Fruit fly (Drosophila melanogaster) whole organism, embryonic: ENCODE measurements around the gene CG7408.
A peak's percentile ranks its signal among the peaks of the same experiment; 100 is the strongest.

Experiments
- CG10321 ChIP-seq: fragments of 200-800 bp; sonication (Bioruptor generic); IDR thresholded peaks from 2 replicates; pipeline ENCODE4 v1.3.6; 2022; ENCODE audit warnings: missing biosample characterization, missing genetic modification characterization
- CG12155 ChIP-seq: fragments of 200-800 bp; sonication (Bioruptor generic); optimal IDR thresholded peaks from 3 replicates; lab custom pipeline; 2016; ENCODE audit warnings: missing biosample characterization, missing genetic modification characterization
- CG12769 ChIP-seq: fragments of 200-800 bp; sonication (Bioruptor generic); optimal IDR thresholded peaks from 2 replicates; lab custom pipeline; 2019; ENCODE audit warnings: missing biosample characterization, mild to moderate bottlenecking, missing genetic modification characterization, moderate library complexity
- CG2202 ChIP-seq: fragments of 200-800 bp; sonication (Bioruptor generic); optimal IDR thresholded peaks from 2 replicates; lab custom pipeline; 2018; ENCODE audit warnings: missing biosample characterization, mild to moderate bottlenecking, missing genetic modification characterization
- CG3838 ChIP-seq: fragments of 200-800 bp; sonication (Bioruptor generic); optimal IDR thresholded peaks from 3 replicates; lab custom pipeline; 2016; ENCODE audit warnings: missing biosample characterization, missing genetic modification characterization
- CG42726 ChIP-seq: fragments of 200-800 bp; sonication (Bioruptor generic); IDR thresholded peaks from 2 replicates; pipeline ENCODE4 v1.3.6; 2022; ENCODE audit warnings: missing biosample characterization, missing genetic modification characterization; ENCODE audit not compliant: partially characterized antibody
- CG4360 ChIP-seq: fragments of 200-800 bp; sonication (Bioruptor generic); IDR thresholded peaks from 2 replicates; pipeline ENCODE4 v1.3.6; 2022; ENCODE audit warnings: missing biosample characterization, missing genetic modification characterization
- CG7963 ChIP-seq: fragments of 200-800 bp; sonication (Bioruptor generic); IDR thresholded peaks from 3 replicates; pipeline ENCODE4 v1.3.6; 2022; ENCODE audit warnings: missing biosample characterization, missing genetic modification characterization; ENCODE audit not compliant: partially characterized antibody
- CG8388 ChIP-seq: fragments of 200-800 bp; sonication (Bioruptor generic); optimal IDR thresholded peaks from 2 replicates; lab custom pipeline; 2019; ENCODE audit warnings: missing biosample characterization, mild to moderate bottlenecking, missing genetic modification characterization, moderate library complexity
- Deaf1 ChIP-seq: fragments of 200-800 bp; optimal IDR thresholded peaks from 3 replicates; lab custom pipeline; 2019; ENCODE audit warnings: missing biosample characterization, mild to moderate bottlenecking, missing genetic modification characterization, moderate library complexity
- Eip74EF ChIP-seq, 2 experiments: fragments of 200-800 bp in 1 of 2; fragments of >200 bp in 1 of 2; sonication (Bioruptor generic) in 1 of 2; optimal IDR thresholded peaks; 2 replicates each; lab custom pipeline; 2017 to 2019; ENCODE audit warnings: missing biosample characterization in 2 of 2, missing genetic modification characterization in 2 of 2, mild to moderate bottlenecking in 1 of 2, moderate library complexity in 1 of 2
- Kr ChIP-seq: fragments of 200-800 bp; sonication (Bioruptor generic); optimal IDR thresholded peaks from 2 replicates; lab custom pipeline; 2017; ENCODE audit warnings: missing biosample characterization, mild to moderate bottlenecking, missing genetic modification characterization
- Med ChIP-seq: fragments of 200-800 bp; sonication (Bioruptor generic); peaks from one replicate; lab custom pipeline; 2016; ENCODE audit warnings: missing biosample characterization, missing genetic modification characterization, mild to moderate bottlenecking, inconsistent platforms, moderate library complexity
- NfI ChIP-seq: fragments of 200-800 bp; sonication (Bioruptor generic); optimal IDR thresholded peaks from 3 replicates; lab custom pipeline; 2018; ENCODE audit warnings: missing biosample characterization, mild to moderate bottlenecking, missing genetic modification characterization, moderate library complexity
- Pdp1 ChIP-seq, 2 experiments: fragments of 200-800 bp; sonication (Bioruptor generic); optimal IDR thresholded peaks; 3 replicates each; lab custom pipeline; 2016; ENCODE audit warnings: missing biosample characterization in 2 of 2, missing genetic modification characterization in 2 of 2, mild to moderate bottlenecking in 1 of 2, moderate library complexity in 1 of 2
- Xrp1 ChIP-seq: fragments of 200-800 bp; sonication (Bioruptor generic); IDR thresholded peaks from 2 replicates; pipeline ENCODE4 v1.3.6; 2022; ENCODE audit warnings: missing biosample characterization, missing genetic modification characterization
- ara ChIP-seq: fragments of 200-800 bp; sonication (Bioruptor generic); IDR thresholded peaks from 2 replicates; pipeline ENCODE4 v1.3.6; 2022; ENCODE audit warnings: missing biosample characterization, missing genetic modification characterization
- ase ChIP-seq: fragments of 200-800 bp; sonication (Bioruptor generic); IDR thresholded peaks from 3 replicates; pipeline ENCODE4 v1.3.6; 2022; ENCODE audit warnings: missing biosample characterization, missing genetic modification characterization
- ato ChIP-seq: fragments of 200-800 bp; sonication (Bioruptor generic); IDR thresholded peaks from 2 replicates; pipeline ENCODE4 v1.3.6; 2022; ENCODE audit warnings: missing biosample characterization, missing genetic modification characterization; ENCODE audit not compliant: partially characterized antibody
- br ChIP-seq: fragments of >200 bp; optimal IDR thresholded peaks from 2 replicates; lab custom pipeline; 2017
- chif ChIP-seq, 2 experiments: fragments of 200-800 bp; sonication (Bioruptor generic); optimal IDR thresholded peaks; 3 replicates each; lab custom pipeline; 2016; ENCODE audit warnings: missing biosample characterization in 2 of 2, missing genetic modification characterization in 2 of 2
- chinmo ChIP-seq: fragments of 200-800 bp; sonication (Bioruptor generic); IDR thresholded peaks from 4 replicates; pipeline ENCODE4 v1.3.6; 2022; ENCODE audit warnings: missing biosample characterization, missing genetic modification characterization; ENCODE audit not compliant: partially characterized antibody
- chm ChIP-seq: fragments of 200-800 bp; sonication (Bioruptor generic); IDR thresholded peaks from 2 replicates; pipeline ENCODE4 v1.3.6; 2022; ENCODE audit warnings: missing biosample characterization, missing genetic modification characterization
- ftz-f1 ChIP-seq: fragments of 200-800 bp; sonication (Bioruptor generic); optimal IDR thresholded peaks from 2 replicates; lab custom pipeline; 2016; ENCODE audit warnings: missing biosample characterization, missing genetic modification characterization
- grn ChIP-seq: fragments of 200-800 bp; sonication (Bioruptor generic); optimal IDR thresholded peaks from 3 replicates; lab custom pipeline; 2017; ENCODE audit warnings: missing biosample characterization, missing genetic modification characterization
- gro ChIP-seq: fragments of 200-800 bp; sonication (Bioruptor generic); optimal IDR thresholded peaks from 2 replicates; lab custom pipeline; 2016; ENCODE audit warnings: missing biosample characterization, missing genetic modification characterization
- lab ChIP-seq: fragments of 200-800 bp; sonication (Bioruptor generic); optimal IDR thresholded peaks from 3 replicates; lab custom pipeline; 2017; ENCODE audit warnings: missing biosample characterization, missing genetic modification characterization, mild to moderate bottlenecking, moderate library complexity, missing genetic modification reagents
- lbe ChIP-seq: fragments of 200-800 bp; sonication (Bioruptor generic); optimal IDR thresholded peaks from 2 replicates; lab custom pipeline; 2016; ENCODE audit warnings: missing biosample characterization, mild to moderate bottlenecking, missing genetic modification characterization
- lov ChIP-seq, 2 experiments: fragments of 200-800 bp in 1 of 2; fragments of >200 bp in 1 of 2; sonication (Bioruptor generic) in 1 of 2; IDR thresholded peaks in 1 of 2; optimal IDR thresholded peaks in 1 of 2; 2 replicates in 1 of 2; 3 replicates in 1 of 2; pipeline versions ENCODE4 v1.3.6 to Lab custom; 2017 to 2022; ENCODE audit warnings: missing biosample characterization in 1 of 2, missing genetic modification characterization in 1 of 2
- nom ChIP-seq: fragments of 200-800 bp; sonication (Bioruptor generic); optimal IDR thresholded peaks from 2 replicates; lab custom pipeline; 2017; ENCODE audit warnings: missing biosample characterization, missing genetic modification characterization, mild to moderate bottlenecking, moderate library complexity, missing genetic modification reagents
- repo ChIP-seq: fragments of 200-800 bp; sonication (Bioruptor generic); optimal IDR thresholded peaks from 2 replicates; lab custom pipeline; 2016; ENCODE audit warnings: missing biosample characterization, missing genetic modification characterization
- sd ChIP-seq: fragments of 200-800 bp; sonication (Bioruptor generic); optimal IDR thresholded peaks from 3 replicates; lab custom pipeline; 2018; ENCODE audit warnings: missing biosample characterization, mild to moderate bottlenecking, missing genetic modification characterization, moderate library complexity
- sima ChIP-seq: fragments of 200-800 bp; sonication (Bioruptor generic); optimal IDR thresholded peaks from 2 replicates; lab custom pipeline; 2016; ENCODE audit warnings: missing biosample characterization, missing genetic modification characterization
- sisA ChIP-seq: fragments of 200-800 bp; sonication (Bioruptor generic); IDR thresholded peaks from 2 replicates; pipeline ENCODE4 v1.3.6; 2022; ENCODE audit warnings: missing biosample characterization, missing genetic modification characterization
- tll ChIP-seq, 2 experiments: fragments of 200-800 bp in 1 of 2; fragments of >200 bp in 1 of 2; sonication (Bioruptor generic) in 1 of 2; optimal IDR thresholded peaks; 2 replicates each; lab custom pipeline; 2017 to 2019; ENCODE audit warnings: missing biosample characterization in 2 of 2, missing genetic modification characterization in 2 of 2, mild to moderate bottlenecking in 1 of 2, moderate library complexity in 1 of 2

The CG7408 gene

DNA sequence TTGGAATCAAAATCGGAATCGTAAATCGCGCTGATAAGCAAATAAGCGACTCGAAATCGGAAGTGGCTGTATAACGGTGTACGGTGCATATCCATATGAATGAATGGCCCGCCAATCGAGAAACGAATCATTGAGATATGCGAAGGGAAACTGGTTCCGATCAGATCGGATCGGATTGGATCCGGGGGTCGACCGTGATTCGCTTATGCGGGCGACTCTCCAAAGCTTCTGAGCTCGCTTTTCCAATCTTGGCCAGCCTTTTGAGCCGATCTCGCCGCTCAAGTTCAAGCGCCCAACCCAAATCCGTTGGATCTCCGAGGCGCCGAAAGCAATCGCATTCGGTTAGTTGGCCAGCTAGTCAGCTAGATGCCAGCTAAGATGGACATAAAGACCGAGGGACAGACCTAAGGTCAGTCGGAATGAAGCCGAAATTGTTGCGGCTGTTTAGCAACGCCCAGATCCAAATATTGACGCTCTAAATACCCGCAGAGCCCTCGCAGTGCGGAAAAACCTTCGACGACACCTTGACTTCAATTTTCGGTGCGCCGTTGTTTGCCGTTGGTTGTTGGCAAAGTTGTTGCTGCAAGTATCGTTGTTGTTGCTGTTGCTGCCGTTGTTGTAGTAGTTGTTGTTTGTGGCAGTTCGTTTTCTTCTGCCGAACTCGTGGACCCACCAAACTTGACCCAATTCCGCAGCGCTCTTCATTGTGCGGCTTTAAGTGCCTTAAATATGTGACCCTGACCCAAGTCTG is 45.3 kb downstream of the CG7408 start:
- TF ChIP-seq Kr (GFP tag; lab: Kevin White, UChicago) (no peak), sima (GFP tag; lab: Kevin White, UChicago) (no peak), gro (GFP tag; lab: Kevin White, UChicago) (no peak), CG4360 (GFP tag; lab: Robert Waterston, UW) (peak; percentile 25; the same call in 1 of the 2 replicates), CG12155 (GFP tag; lab: Kevin White, UChicago) (no peak), sisA (GFP tag; lab: Robert Waterston, UW) (no peak), CG2202 (no peak), CG12769 (tag; lab: Kevin White, UChicago) (peak; percentile 31), Pdp1 (GFP tag; optimal IDR thresholded peaks at IDR 0.05; lab: Kevin White, UChicago) (no peak), repo (GFP tag; lab: Kevin White, UChicago) (no peak), Eip74EF (GFP tag; optimal IDR thresholded peaks at IDR 0.05; lab: Kevin White, UChicago) (peak in 1 of 2 experiments; percentile 50), br (lab: Kevin White, UChicago) (no peak), NfI (no peak), Med (GFP tag; lab: Kevin White, UChicago) (peak; percentile 76), ase (GFP tag; lab: Robert Waterston, UW) (no peak), sd (peak; percentile 11), chm (GFP tag; lab: Robert Waterston, UW) (no peak), tll (GFP tag; optimal IDR thresholded peaks at IDR 0.05; lab: Kevin White, UChicago) (no peak), grn (peak; percentile 69), ato (GFP tag; lab: Robert Waterston, UW) (no peak), ftz-f1 (GFP tag; lab: Kevin White, UChicago) (peak; percentile 71), Xrp1 (no peak), CG10321 (0 out of 2 replicates have a peak, but pooled peaks have one; percentile 7), chinmo (GFP tag; lab: Robert Waterston, UW) (peak; percentile 81; the same call in 2 of the 4 replicates), nom (GFP tag; lab: Kevin White, UChicago) (no peak), lov (optimal IDR thresholded peaks at IDR 0.05; lab: Kevin White, UChicago) (no peak), lov (GFP tag; IDR thresholded peaks at IDR 0.05; lab: Robert Waterston, UW) (no peak), ara (GFP tag; lab: Robert Waterston, UW) (no peak), Deaf1 (tag; lab: Kevin White, UChicago) (peak; percentile 52), CG3838 (no peak), lab (GFP tag; lab: Kevin White, UChicago) (peak; percentile 27), CG8388 (GFP tag; lab: Kevin White, UChicago) (no peak)

DNA sequence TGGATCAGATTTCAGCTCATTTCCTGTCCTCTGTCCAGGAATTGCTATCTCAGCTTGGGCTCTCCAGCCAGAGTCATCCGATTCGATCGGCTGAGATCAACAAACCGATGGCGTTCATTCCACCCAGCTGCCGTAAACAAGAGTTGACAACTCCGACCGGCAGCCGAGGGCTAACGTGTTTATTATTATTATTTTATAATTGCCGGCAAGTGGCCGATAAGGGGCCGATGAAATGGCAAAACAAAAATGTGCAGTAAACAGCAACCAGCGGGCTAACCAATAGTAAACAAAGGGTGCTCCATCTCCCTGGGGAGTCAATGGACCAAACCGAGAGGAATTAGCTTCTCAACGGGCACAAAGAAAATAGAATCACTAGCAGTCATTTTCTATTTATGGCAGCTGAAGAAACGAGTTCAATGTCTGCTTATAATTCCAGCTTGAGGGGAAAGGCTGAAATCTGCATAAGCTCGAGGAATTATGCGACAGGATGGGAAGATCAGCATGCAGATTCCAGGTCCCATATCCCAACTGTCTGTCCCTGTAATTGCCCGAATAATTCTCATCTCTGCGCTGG is 46.4 kb downstream of the CG7408 start:
- TF ChIP-seq CG7963 (GFP tag; lab: Robert Waterston, UW) (no peak), lbe (GFP tag; lab: Kevin White, UChicago) (peak; percentile 39), chif (GFP tag; optimal IDR thresholded peaks at IDR 0.05; lab: Kevin White, UChicago) (no peak), CG42726 (GFP tag; lab: Robert Waterston, UW) (no peak)
- TF ChIP-seq, all 482 proteins: peak for 1
